Worm (Caenorhabditis elegans): ENCODE data around the gene spig-6.

Gene spig-6

DNA sequence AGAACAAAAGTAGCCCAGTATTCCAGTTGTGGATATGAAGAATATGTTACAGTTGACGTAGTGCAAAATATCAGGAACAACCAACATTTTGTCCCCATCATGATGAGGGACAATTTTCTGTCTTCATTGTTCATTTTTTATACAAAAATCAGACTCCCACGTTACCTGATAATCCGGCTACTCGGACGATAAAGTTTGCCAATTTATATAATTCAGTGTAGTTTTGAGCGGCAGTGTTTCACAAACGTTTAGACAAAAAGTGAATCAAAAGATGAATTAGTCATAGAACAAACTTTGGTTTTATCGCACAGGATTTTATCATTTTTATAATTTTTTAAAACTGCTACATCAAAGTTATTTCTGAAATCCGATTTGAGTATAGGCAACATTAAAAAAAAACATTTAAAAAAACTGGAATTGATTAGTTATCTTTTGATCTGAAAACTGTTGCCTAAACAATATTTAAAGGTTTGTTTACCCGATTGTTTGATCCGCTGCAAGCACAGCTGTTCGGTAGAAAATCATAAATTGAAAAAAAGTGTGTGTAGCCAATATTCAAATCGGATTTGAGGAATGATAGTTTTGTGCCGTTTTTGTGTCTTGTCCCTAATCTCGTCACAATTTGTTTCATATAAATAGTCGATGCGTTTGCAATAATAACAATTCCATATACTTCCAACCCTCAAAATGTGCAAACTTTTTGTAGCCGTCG, at the start of gene spig-6, which contains the start of gene F57E7.4:
spig-6 (plus strand) TSS at position 662 of the 712 bp plus-strand sequence.
F57E7.4 (minus strand) TSS at position 101 of the 712 bp plus-strand sequence.
- no peak for TF ChIP-seq cog-1 (tag; optimal IDR thresholded peaks at IDR 0.05)
- TF ChIP-seq ztf-23 (GFP tag; IDR thresholded peaks at IDR 0.05), result no peak
- no peak for TF ChIP-seq ztf-29 (GFP tag; IDR thresholded peaks at IDR 0.05)
- no peak for TF ChIP-seq tab-1 (GFP tag; IDR thresholded peaks at IDR 0.05)
- TF ChIP-seq flt-1 (GFP tag; IDR thresholded peaks at IDR 0.05), result no peak
- TF ChIP-seq ref-1 (GFP tag; conservative IDR thresholded peaks at IDR 0.05), result no peak
- TF ChIP-seq med-1 (GFP tag; optimal IDR thresholded peaks at IDR 0.05; ENCODE audit: insufficient read depth), result no peak
- TF ChIP-seq T22C8.4 (GFP tag; IDR thresholded peaks at IDR 0.05), result no peak
- no peak for TF ChIP-seq klf-2 (GFP tag; conservative IDR thresholded peaks at IDR 0.05)

DNA sequence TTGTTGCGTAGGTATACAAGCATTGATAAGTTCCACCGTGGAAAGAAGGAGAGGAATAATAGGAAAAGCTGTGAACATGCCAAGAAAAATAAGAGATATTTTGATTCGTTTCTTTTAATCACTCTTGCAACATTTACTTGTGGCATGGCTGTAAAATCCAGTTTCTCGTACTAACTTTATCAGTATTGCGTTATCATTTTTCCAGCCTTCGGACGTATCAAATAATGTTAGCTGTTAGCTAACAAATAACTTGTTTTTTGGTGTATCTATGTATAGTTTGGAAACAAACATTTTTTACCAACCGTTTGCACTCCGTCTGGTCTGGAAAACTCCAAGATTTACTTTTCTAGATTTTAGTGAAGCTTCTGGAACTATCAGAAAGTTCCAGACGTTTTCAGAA, 47.9 kb upstream of the spig-6 start, which contains the start of gene clec-234:
clec-234 (minus strand) TSS at position 101 of the 400 bp plus-strand sequence.
- TF ChIP-seq med-1 (GFP tag; optimal IDR thresholded peaks at IDR 0.05; ENCODE audit: insufficient read depth), result no peak
- TF ChIP-seq T22C8.4 (GFP tag; IDR thresholded peaks at IDR 0.05), result no peak
- no peak for TF ChIP-seq ztf-23 (GFP tag; IDR thresholded peaks at IDR 0.05)
- TF ChIP-seq cog-1 (tag; optimal IDR thresholded peaks at IDR 0.05), result no peak
- TF ChIP-seq ref-1 (GFP tag; conservative IDR thresholded peaks at IDR 0.05), result no peak
- TF ChIP-seq flt-1 (GFP tag; IDR thresholded peaks at IDR 0.05), result no peak
- no peak for TF ChIP-seq klf-2 (GFP tag; conservative IDR thresholded peaks at IDR 0.05)
- TF ChIP-seq ztf-29 (GFP tag; IDR thresholded peaks at IDR 0.05), result no peak
- TF ChIP-seq tab-1 (GFP tag; IDR thresholded peaks at IDR 0.05), result no peak

ce11 chrV:16435510-16435909, 45.9 kb upstream of the spig-6 start, which contains the start of the genes F26D2.13 and F26D2.14:
TSS of gene F26D2.13 (minus strand) at chrV:16435610.
TSS of gene F26D2.14 (plus strand) at chrV:16435855.
- TF ChIP-seq flt-1 (GFP tag; IDR thresholded peaks at IDR 0.05) (no peak), T22C8.4 (GFP tag; IDR thresholded peaks at IDR 0.05) (no peak), ref-1 (GFP tag; conservative IDR thresholded peaks at IDR 0.05) (no peak), klf-2 (GFP tag; conservative IDR thresholded peaks at IDR 0.05) (no peak), ztf-29 (GFP tag; IDR thresholded peaks at IDR 0.05) (no peak), ztf-23 (GFP tag; IDR thresholded peaks at IDR 0.05) (no peak), med-1 (GFP tag; optimal IDR thresholded peaks at IDR 0.05; ENCODE audit: insufficient read depth) (no peak), tab-1 (GFP tag; IDR thresholded peaks at IDR 0.05) (no peak)

ce11 chrV:16437546-16437945, 43.8 kb upstream of the spig-6 start, which contains the start of gene F26D2.15:
TSS of gene F26D2.15 (plus strand) at chrV:16437846.
- no peak for TF ChIP-seq med-1 (GFP tag; optimal IDR thresholded peaks at IDR 0.05; ENCODE audit: insufficient read depth)
- no peak for TF ChIP-seq ref-1 (GFP tag; conservative IDR thresholded peaks at IDR 0.05)
- TF ChIP-seq ztf-23 (GFP tag; IDR thresholded peaks at IDR 0.05), result no peak
- TF ChIP-seq T22C8.4 (GFP tag; IDR thresholded peaks at IDR 0.05), result no peak
- TF ChIP-seq tab-1 (GFP tag; IDR thresholded peaks at IDR 0.05), result no peak
- TF ChIP-seq cog-1 (tag; optimal IDR thresholded peaks at IDR 0.05), result no peak
- TF ChIP-seq klf-2 (GFP tag; conservative IDR thresholded peaks at IDR 0.05), result no peak
- TF ChIP-seq flt-1 (GFP tag; IDR thresholded peaks at IDR 0.05), result no peak

DNA sequence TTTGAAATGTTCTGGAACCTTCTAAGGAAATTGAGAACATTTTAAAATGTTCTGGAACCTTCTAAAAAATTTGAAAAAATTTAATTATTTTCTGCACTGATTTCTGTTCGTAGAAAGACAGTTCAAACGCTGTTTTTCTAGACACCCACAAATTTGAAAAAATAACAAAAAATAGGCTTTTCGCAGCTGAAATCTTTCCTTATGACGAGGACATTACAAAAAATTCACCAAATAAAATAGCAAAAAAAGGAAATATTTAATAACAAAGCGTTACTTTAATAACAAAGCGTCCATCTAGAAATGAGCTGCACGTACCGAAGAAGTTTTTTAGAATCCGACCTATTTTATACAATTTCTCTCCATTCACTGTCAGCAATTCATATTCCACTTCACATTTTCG, 37.8 kb upstream of the spig-6 start, which contains the start of gene srh-141:
srh-141 (plus strand) TSS at position 301 of the 400 bp plus-strand sequence.
- TF ChIP-seq tab-1 (GFP tag; IDR thresholded peaks at IDR 0.05) (no peak), ztf-29 (GFP tag; IDR thresholded peaks at IDR 0.05) (no peak), ztf-23 (GFP tag; IDR thresholded peaks at IDR 0.05) (no peak), T22C8.4 (GFP tag; IDR thresholded peaks at IDR 0.05) (no peak), cog-1 (tag; optimal IDR thresholded peaks at IDR 0.05) (no peak), flt-1 (GFP tag; IDR thresholded peaks at IDR 0.05) (no peak), ref-1 (GFP tag; conservative IDR thresholded peaks at IDR 0.05) (no peak), klf-2 (GFP tag; conservative IDR thresholded peaks at IDR 0.05) (no peak), med-1 (GFP tag; optimal IDR thresholded peaks at IDR 0.05; ENCODE audit: insufficient read depth) (no peak)

- TF ChIP-seq klf-2 (GFP tag; conservative IDR thresholded peaks at IDR 0.05), result no peak
These were observed 35.7 kb upstream of the spig-6 start, which contains the start of gene T08G3.6 for ce11 chrV:16445676-16446075. TSS of gene T08G3.6 (plus strand) at chrV:16445976.

ce11 chrV:16446191-16446590, 35.2 kb upstream of the spig-6 start:
- TF ChIP-seq flt-1 (GFP tag; IDR thresholded peaks at IDR 0.05) (no peak), T22C8.4 (GFP tag; IDR thresholded peaks at IDR 0.05) (no peak), ztf-23 (GFP tag; IDR thresholded peaks at IDR 0.05) (no peak), klf-2 (GFP tag; conservative IDR thresholded peaks at IDR 0.05) (no peak), ztf-29 (GFP tag; IDR thresholded peaks at IDR 0.05) (no peak), cog-1 (tag; optimal IDR thresholded peaks at IDR 0.05) (no peak)

DNA sequence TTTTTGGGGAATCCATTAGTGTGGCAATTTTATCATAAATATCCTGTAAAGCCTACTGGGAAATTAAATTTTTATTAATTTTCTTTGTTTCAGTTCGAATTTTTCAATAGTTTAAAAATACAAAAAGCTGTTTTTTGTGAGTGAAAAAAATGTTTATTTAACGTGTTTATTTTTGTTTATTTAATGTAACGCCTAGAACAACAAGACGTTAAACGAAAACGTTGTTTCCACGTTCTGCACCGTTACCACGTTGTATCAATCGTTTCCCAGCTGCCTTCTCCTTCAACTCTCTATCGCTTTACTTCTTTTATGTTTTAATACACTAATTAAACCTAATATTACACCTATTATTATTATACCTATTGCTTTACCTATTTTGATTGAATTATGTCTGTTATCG, 33.6 kb upstream of the spig-6 start, which contains the start of gene T08G3.13:
T08G3.13 (plus strand) TSS at position 301 of the 400 bp plus-strand sequence.
- no peak for TF ChIP-seq ztf-29 (GFP tag; IDR thresholded peaks at IDR 0.05)
- TF ChIP-seq T22C8.4 (GFP tag; IDR thresholded peaks at IDR 0.05), result no peak
- TF ChIP-seq klf-2 (GFP tag; conservative IDR thresholded peaks at IDR 0.05), result no peak
- no peak for TF ChIP-seq med-1 (GFP tag; optimal IDR thresholded peaks at IDR 0.05; ENCODE audit: insufficient read depth)
- no peak for TF ChIP-seq ztf-23 (GFP tag; IDR thresholded peaks at IDR 0.05)
- TF ChIP-seq tab-1 (GFP tag; IDR thresholded peaks at IDR 0.05), result no peak
- TF ChIP-seq ref-1 (GFP tag; conservative IDR thresholded peaks at IDR 0.05), result no peak

DNA sequence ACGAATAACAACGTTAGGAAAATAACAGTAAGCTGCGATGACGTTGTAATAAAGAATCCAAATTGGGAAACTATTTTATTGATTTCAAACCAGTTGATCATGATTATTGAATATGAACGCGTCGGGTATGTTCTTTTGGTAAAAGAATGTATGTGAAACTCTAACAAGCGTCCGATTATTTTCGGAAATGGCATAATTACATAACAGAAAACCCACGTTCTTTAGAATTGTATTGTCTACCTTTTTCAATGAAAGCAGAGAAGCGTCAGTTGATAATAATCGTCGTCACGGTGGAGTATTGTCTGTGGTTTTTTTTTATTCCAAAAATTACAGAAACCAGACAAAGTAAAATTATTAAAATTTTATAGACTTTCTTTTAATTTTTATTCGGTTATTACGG, 26.3 kb upstream of the spig-6 start, which contains the start of gene str-14:
str-14 (minus strand) TSS at position 101 of the 400 bp plus-strand sequence.
- no peak for TF ChIP-seq ztf-29 (GFP tag; IDR thresholded peaks at IDR 0.05)
- TF ChIP-seq tab-1 (GFP tag; IDR thresholded peaks at IDR 0.05), result no peak
- no peak for TF ChIP-seq ztf-23 (GFP tag; IDR thresholded peaks at IDR 0.05)
- TF ChIP-seq klf-2 (GFP tag; conservative IDR thresholded peaks at IDR 0.05), result no peak
- no peak for TF ChIP-seq flt-1 (GFP tag; IDR thresholded peaks at IDR 0.05)
- no peak for TF ChIP-seq ref-1 (GFP tag; conservative IDR thresholded peaks at IDR 0.05)
- TF ChIP-seq T22C8.4 (GFP tag; IDR thresholded peaks at IDR 0.05), result no peak
- TF ChIP-seq cog-1 (tag; optimal IDR thresholded peaks at IDR 0.05), result no peak
- TF ChIP-seq med-1 (GFP tag; optimal IDR thresholded peaks at IDR 0.05; ENCODE audit: insufficient read depth), result no peak

Data from whole organism, midembryonic.